Worm (Caenorhabditis elegans): ENCODE results near the gene F43G6.4.
A peak's percentile ranks its signal among the peaks of the same experiment; 100 is the strongest.

Gene F43G6.4

ce11 chrII:11746782-11747288, 43.7 kb upstream of the F43G6.4 start (continued):
- TF ChIP-seq efl-1 (optimal IDR thresholded peaks at IDR 0.05) (peak; percentile 30 to 52), efl-1 (GFP tag; optimal IDR thresholded peaks at IDR 0.05 in 1 of 2) (peak in 1 of 2 experiments; percentile 64), zip-4 (GFP tag; optimal IDR thresholded peaks at IDR 0.05) (peak; percentile 34), lin-13 (GFP tag; optimal IDR thresholded peaks at IDR 0.05) (peak; percentile 64), egl-13 (tag; optimal IDR thresholded peaks at IDR 0.05) (peak; percentile 69), skn-1 (tag; optimal IDR thresholded peaks at IDR 0.05) (peak; percentile 33), dsc-1 (tag; optimal IDR thresholded peaks at IDR 0.05) (peak; percentile 71), grh-1 (GFP tag; IDR thresholded peaks at IDR 0.05) (no peak), F16B12.6 (tag; optimal IDR thresholded peaks at IDR 0.05) (peak; percentile 0), irx-1 (tag; optimal IDR thresholded peaks at IDR 0.05) (peak; percentile 46), lsy-2 (tag; optimal IDR thresholded peaks at IDR 0.05) (peak; percentile 1 to 57), C16A3.4 (tag; optimal IDR thresholded peaks at IDR 0.05) (peak; percentile 30), snu-23 (GFP tag; optimal IDR thresholded peaks at IDR 0.05) (peak; percentile 69)

- TF ChIP-seq nhr-90 (tag; optimal IDR thresholded peaks at IDR 0.05; ENCODE audit: poor library complexity) (no peak), vab-15 (tag; optimal IDR thresholded peaks at IDR 0.05) (no peak), nhr-11 (tag; optimal IDR thresholded peaks at IDR 0.05) (no peak), pqm-1 (tag; optimal IDR thresholded peaks at IDR 0.05) (no peak), C16A3.4 (tag; optimal IDR thresholded peaks at IDR 0.05) (no peak), nhr-71 (tag; optimal IDR thresholded peaks at IDR 0.05) (no peak), lsy-2 (tag; optimal IDR thresholded peaks at IDR 0.05) (peak; percentile 85 to 94), mep-1 (tag; optimal IDR thresholded peaks at IDR 0.05) (peak; percentile 29), skn-1 (tag; optimal IDR thresholded peaks at IDR 0.05) (no peak), F16B12.6 (tag; optimal IDR thresholded peaks at IDR 0.05) (peak; percentile 77), hpl-2 (GFP tag; optimal IDR thresholded peaks at IDR 0.05) (no peak), dpl-1 (GFP tag; optimal IDR thresholded peaks at IDR 0.05) (no peak), blmp-1 (tag; optimal IDR thresholded peaks at IDR 0.05) (no peak), irx-1 (tag; optimal IDR thresholded peaks at IDR 0.05) (no peak), unc-30 (tag; optimal IDR thresholded peaks at IDR 0.05) (no peak), fkh-4 (tag; optimal IDR thresholded peaks at IDR 0.05; ENCODE audit: borderline replicate concordance) (no peak), elt-2 (tag; optimal IDR thresholded peaks at IDR 0.05) (no peak), nhr-20 (tag; optimal IDR thresholded peaks at IDR 0.05) (no peak)
Observed at ce11 chrII:11747889-11748288, 42.7 kb upstream of the F43G6.4 start.

ce11 chrII:11748494-11748893, 42.1 kb upstream of the F43G6.4 start, which contains the start of the genes F44E5.17 and gpb-1:
Gene F44E5.17, minus strand, starts transcription at chrII:11748594.
Gene gpb-1, minus strand, starts transcription at chrII:11748611.
- TF ChIP-seq unc-86 (tag; optimal IDR thresholded peaks at IDR 0.05) (no peak), efl-1 (optimal IDR thresholded peaks at IDR 0.05) (no peak), efl-1 (GFP tag; optimal IDR thresholded peaks at IDR 0.05 in 1 of 2) (peak in 1 of 2 experiments; percentile 27), blmp-1 (tag; optimal IDR thresholded peaks at IDR 0.05) (peak; percentile 46)

- peak; percentile 30 for TF ChIP-seq sox-4 (tag; optimal IDR thresholded peaks at IDR 0.05)
- peak; percentile 45 for TF ChIP-seq rnt-1 (tag; optimal IDR thresholded peaks at IDR 0.05)
- peak; percentile 92 for TF ChIP-seq ztf-4 (tag; optimal IDR thresholded peaks at IDR 0.05)
- no peak for TF ChIP-seq Y116A8C.19 (tag; optimal IDR thresholded peaks at IDR 0.05; ENCODE audit: borderline replicate concordance)
- TF ChIP-seq efl-3 (GFP tag; optimal IDR thresholded peaks at IDR 0.05), result no peak
- peak; percentile 67; the same call in 1 of the 2 replicates for TF ChIP-seq nhr-19 (GFP tag; conservative IDR thresholded peaks at IDR 0.05)
- TF ChIP-seq ama-1 (optimal IDR thresholded peaks at IDR 0.05), result peak; percentile 39
- TF ChIP-seq elt-2 (tag; optimal IDR thresholded peaks at IDR 0.05), result peak; percentile 53
- TF ChIP-seq fkh-10 (GFP tag; optimal IDR thresholded peaks at IDR 0.05), result peak; percentile 55
- TF ChIP-seq pag-3 (tag; optimal IDR thresholded peaks at IDR 0.05; ENCODE audit: borderline replicate concordance, insufficient read depth), result no peak
- peak; percentile 63; the same call in 1 of the 2 replicates for TF ChIP-seq ceh-88 (GFP tag; IDR thresholded peaks at IDR 0.05)
- TF ChIP-seq ztf-11 (tag; optimal IDR thresholded peaks at IDR 0.05), result peak in 1 of 2 experiments; percentile 78
- TF ChIP-seq tlp-1 (tag; optimal IDR thresholded peaks at IDR 0.05), result no peak
- TF ChIP-seq lin-15B (tag; optimal IDR thresholded peaks at IDR 0.05), result peak; percentile 38
- TF ChIP-seq snu-23 (GFP tag; optimal IDR thresholded peaks at IDR 0.05), result peak; percentile 90
- TF ChIP-seq nhr-90 (tag; optimal IDR thresholded peaks at IDR 0.05; ENCODE audit: poor library complexity), result peak; percentile 56
- TF ChIP-seq nhr-85 (tag), result peak; percentile 82
- TF ChIP-seq dsc-1 (tag; optimal IDR thresholded peaks at IDR 0.05), result peak; percentile 70
- peak; percentile 91 for TF ChIP-seq fkh-8 (tag; optimal IDR thresholded peaks at IDR 0.05)
- peak; percentile 67 for TF ChIP-seq xbp-1 (tag; optimal IDR thresholded peaks at IDR 0.05)
- no peak for TF ChIP-seq C34B4.2 (tag; optimal IDR thresholded peaks at IDR 0.05)
- TF ChIP-seq egl-27 (tag; optimal IDR thresholded peaks at IDR 0.05), result peak; percentile 49 to 64
Observed at ce11 chrII:11749490-11750172, 40.9 kb upstream of the F43G6.4 start.

Data from whole organism, L1 larva.